Worm (Caenorhabditis elegans): Measurements from ENCODE around the gene C36E6.8.

ce11 chrX:17420585-17421459 is 17.7 kb upstream of the C36E6.8 start:
- TF ChIP-seq W03F9.2 (tag; optimal IDR thresholded peaks at IDR 0.05), result no peak
- TF ChIP-seq him-1 (tag; optimal IDR thresholded peaks at IDR 0.05), result no peak
